Worm (Caenorhabditis elegans): ENCODE results near the gene F10G2.4.

Gene F10G2.4

ce11 chrV:7349541-7349940 lies 22.5 kb downstream of the F10G2.4 start, which contains the start of gene nhr-149:
nhr-149 (minus strand) TSS chrV:7349641.
- TF ChIP-seq med-1 (GFP tag; optimal IDR thresholded peaks at IDR 0.05; ENCODE audit: insufficient read depth), result no peak
- TF ChIP-seq ztf-23 (GFP tag; IDR thresholded peaks at IDR 0.05), result no peak
- TF ChIP-seq ref-1 (GFP tag; conservative IDR thresholded peaks at IDR 0.05), result no peak
- no peak for TF ChIP-seq flt-1 (GFP tag; IDR thresholded peaks at IDR 0.05)

ce11 chrV:7352186-7353053 lies 25.4 kb downstream of the F10G2.4 start, which contains the start of the genes srh-231 and srh-275:
srh-231 (minus strand) TSS chrV:7352236.
srh-275 (plus strand) TSS chrV:7353003.
- TF ChIP-seq flt-1 (GFP tag; IDR thresholded peaks at IDR 0.05), result no peak
- no peak for TF ChIP-seq ztf-23 (GFP tag; IDR thresholded peaks at IDR 0.05)

DNA sequence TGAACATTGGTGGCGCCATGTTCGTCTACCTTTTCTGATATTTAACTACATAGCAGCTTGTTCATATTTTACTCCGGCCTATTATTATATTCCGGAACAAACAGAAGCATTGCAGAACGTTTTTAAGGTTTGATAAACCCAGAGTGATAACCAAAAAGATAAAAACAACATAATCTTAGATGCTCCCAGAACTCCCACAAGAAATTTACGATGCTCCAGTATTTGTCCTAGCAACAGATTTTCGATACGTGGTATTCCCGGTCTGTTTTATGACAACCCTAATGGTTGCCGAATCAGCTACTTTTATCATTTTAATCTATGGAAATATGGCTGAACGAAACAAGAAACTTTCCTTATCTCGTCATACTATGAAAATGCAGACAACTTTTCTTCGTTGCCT lies 26.6 kb downstream of the F10G2.4 start:
- TF ChIP-seq ztf-29 (GFP tag; IDR thresholded peaks at IDR 0.05) (no peak), T22C8.4 (GFP tag; IDR thresholded peaks at IDR 0.05) (no peak), tab-1 (GFP tag; IDR thresholded peaks at IDR 0.05) (no peak), ztf-23 (GFP tag; IDR thresholded peaks at IDR 0.05) (no peak), klf-2 (GFP tag; conservative IDR thresholded peaks at IDR 0.05) (no peak), flt-1 (GFP tag; IDR thresholded peaks at IDR 0.05) (no peak), cog-1 (tag; optimal IDR thresholded peaks at IDR 0.05) (no peak), med-1 (GFP tag; optimal IDR thresholded peaks at IDR 0.05; ENCODE audit: insufficient read depth) (no peak), ref-1 (GFP tag; conservative IDR thresholded peaks at IDR 0.05) (no peak)

DNA sequence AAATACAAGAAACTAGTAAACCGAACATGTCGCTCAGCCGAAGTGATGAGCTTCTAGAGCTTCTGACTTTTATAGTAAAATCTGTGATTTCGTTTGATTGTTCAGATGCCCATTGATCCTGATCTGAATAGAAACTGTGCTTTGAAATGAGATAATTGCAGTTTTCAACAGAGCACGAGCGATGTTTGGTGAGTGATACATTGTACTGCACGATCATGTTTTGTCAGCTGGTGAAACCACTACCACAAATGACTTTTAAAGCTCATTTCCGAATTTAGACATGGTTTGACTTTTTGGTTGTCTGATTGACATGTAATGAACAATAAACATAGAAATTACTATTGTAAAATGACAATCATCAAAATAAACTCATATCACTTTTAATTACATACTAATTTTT lies 28.4 kb downstream of the F10G2.4 start, which contains the start of gene tag-293:
Gene tag-293 (minus strand): TSS at position 101 of the 400 bp plus-strand sequence.
- TF ChIP-seq klf-2 (GFP tag; conservative IDR thresholded peaks at IDR 0.05), result no peak
- TF ChIP-seq tab-1 (GFP tag; IDR thresholded peaks at IDR 0.05), result no peak
- TF ChIP-seq ztf-23 (GFP tag; IDR thresholded peaks at IDR 0.05), result no peak
- no peak for TF ChIP-seq ztf-29 (GFP tag; IDR thresholded peaks at IDR 0.05)
- TF ChIP-seq cog-1 (tag; optimal IDR thresholded peaks at IDR 0.05), result no peak
- TF ChIP-seq ref-1 (GFP tag; conservative IDR thresholded peaks at IDR 0.05), result no peak
- no peak for TF ChIP-seq T22C8.4 (GFP tag; IDR thresholded peaks at IDR 0.05)
- TF ChIP-seq med-1 (GFP tag; optimal IDR thresholded peaks at IDR 0.05; ENCODE audit: insufficient read depth), result no peak
- no peak for TF ChIP-seq flt-1 (GFP tag; IDR thresholded peaks at IDR 0.05)

- TF ChIP-seq ref-1 (GFP tag; conservative IDR thresholded peaks at IDR 0.05), result no peak
- no peak for TF ChIP-seq tab-1 (GFP tag; IDR thresholded peaks at IDR 0.05)
- TF ChIP-seq med-1 (GFP tag; optimal IDR thresholded peaks at IDR 0.05; ENCODE audit: insufficient read depth), result no peak
- no peak for TF ChIP-seq ztf-29 (GFP tag; IDR thresholded peaks at IDR 0.05)
- TF ChIP-seq klf-2 (GFP tag; conservative IDR thresholded peaks at IDR 0.05), result no peak
- no peak for TF ChIP-seq flt-1 (GFP tag; IDR thresholded peaks at IDR 0.05)
- no peak for TF ChIP-seq ztf-23 (GFP tag; IDR thresholded peaks at IDR 0.05)
- TF ChIP-seq cog-1 (tag; optimal IDR thresholded peaks at IDR 0.05), result no peak
- no peak for TF ChIP-seq T22C8.4 (GFP tag; IDR thresholded peaks at IDR 0.05)
These were observed 29.7 kb downstream of the F10G2.4 start, which contains the start of gene C03G6.21 for ce11 chrV:7356684-7357083. C03G6.21 (minus strand) TSS chrV:7356784.

DNA sequence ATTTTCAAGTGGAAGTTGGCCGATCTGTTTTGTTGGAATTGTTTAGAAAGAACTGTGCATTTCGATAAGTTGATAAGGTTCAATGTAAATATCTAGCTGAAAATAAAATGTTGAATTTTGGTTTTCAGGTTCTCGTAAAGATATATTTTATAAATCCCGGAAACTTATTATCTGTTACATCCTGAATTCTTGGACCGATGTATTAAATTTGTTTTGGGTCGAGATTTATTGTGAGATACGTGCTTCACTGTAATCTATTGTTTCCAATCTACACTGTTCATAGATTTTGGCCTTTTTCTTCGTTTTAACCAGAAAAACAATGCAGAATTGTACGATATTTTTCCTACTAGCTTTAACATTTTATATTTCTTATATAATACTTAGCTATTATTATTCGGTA lies 30.1 kb downstream of the F10G2.4 start, which contains the start of gene C03G6.6:
Gene C03G6.6 (plus strand): TSS at position 301 of the 400 bp plus-strand sequence.
- TF ChIP-seq klf-2 (GFP tag; conservative IDR thresholded peaks at IDR 0.05) (no peak), tab-1 (GFP tag; IDR thresholded peaks at IDR 0.05) (no peak)

- TF ChIP-seq klf-2 (GFP tag; conservative IDR thresholded peaks at IDR 0.05) (no peak), flt-1 (GFP tag; IDR thresholded peaks at IDR 0.05) (no peak), tab-1 (GFP tag; IDR thresholded peaks at IDR 0.05) (no peak), med-1 (GFP tag; optimal IDR thresholded peaks at IDR 0.05; ENCODE audit: insufficient read depth) (no peak), T22C8.4 (GFP tag; IDR thresholded peaks at IDR 0.05) (no peak), ztf-23 (GFP tag; IDR thresholded peaks at IDR 0.05) (no peak), ztf-29 (GFP tag; IDR thresholded peaks at IDR 0.05) (no peak), ref-1 (GFP tag; conservative IDR thresholded peaks at IDR 0.05) (no peak), cog-1 (tag; optimal IDR thresholded peaks at IDR 0.05) (no peak)
These were observed 34.6 kb downstream of the F10G2.4 start, which contains the start of gene cyp-35A1 for ce11 chrV:7361673-7362072. cyp-35A1 (minus strand) TSS chrV:7361773.

ce11 chrV:7364059-7364458 lies 37.0 kb downstream of the F10G2.4 start, which contains the start of gene cyp-35A2:
cyp-35A2 (minus strand) TSS chrV:7364182.
- no peak for TF ChIP-seq ztf-23 (GFP tag; IDR thresholded peaks at IDR 0.05)
- no peak for TF ChIP-seq flt-1 (GFP tag; IDR thresholded peaks at IDR 0.05)
- no peak for TF ChIP-seq klf-2 (GFP tag; conservative IDR thresholded peaks at IDR 0.05)
- no peak for TF ChIP-seq ref-1 (GFP tag; conservative IDR thresholded peaks at IDR 0.05)
- TF ChIP-seq cog-1 (tag; optimal IDR thresholded peaks at IDR 0.05), result no peak

ce11 chrV:7364951-7365350 lies 37.9 kb downstream of the F10G2.4 start, which contains the start of gene exc-13:
exc-13 (plus strand) TSS chrV:7365251.
- TF ChIP-seq ref-1 (GFP tag; conservative IDR thresholded peaks at IDR 0.05) (no peak), flt-1 (GFP tag; IDR thresholded peaks at IDR 0.05) (no peak), T22C8.4 (GFP tag; IDR thresholded peaks at IDR 0.05) (no peak), ztf-29 (GFP tag; IDR thresholded peaks at IDR 0.05) (no peak), tab-1 (GFP tag; IDR thresholded peaks at IDR 0.05) (no peak), klf-2 (GFP tag; conservative IDR thresholded peaks at IDR 0.05) (no peak), ztf-23 (GFP tag; IDR thresholded peaks at IDR 0.05) (no peak), cog-1 (tag; optimal IDR thresholded peaks at IDR 0.05) (no peak), med-1 (GFP tag; optimal IDR thresholded peaks at IDR 0.05; ENCODE audit: insufficient read depth) (no peak)

DNA sequence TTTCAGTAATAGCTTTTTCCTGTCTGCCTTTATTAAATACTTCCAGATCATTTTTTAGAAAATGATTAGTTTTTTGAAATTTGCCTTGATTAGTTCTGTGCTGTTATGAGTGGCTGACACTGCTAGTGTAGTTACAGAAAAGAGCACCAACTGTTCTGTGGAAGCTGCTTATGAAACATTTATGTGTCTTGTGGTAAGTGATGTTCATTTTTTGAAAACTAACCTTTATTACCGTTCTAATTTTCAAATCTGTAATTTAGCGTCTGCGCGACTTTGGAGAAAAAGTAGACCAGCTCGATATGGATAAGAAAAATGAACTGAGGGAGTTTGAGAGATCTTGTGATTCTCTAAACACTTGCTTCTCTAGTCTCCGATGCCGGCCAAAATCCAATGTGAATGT lies 42.5 kb downstream of the F10G2.4 start, which contains the start of gene srj-14:
Gene srj-14 (plus strand): TSS at position 131 of the 400 bp plus-strand sequence.
- TF ChIP-seq ztf-23 (GFP tag; IDR thresholded peaks at IDR 0.05) (no peak), klf-2 (GFP tag; conservative IDR thresholded peaks at IDR 0.05) (no peak), ref-1 (GFP tag; conservative IDR thresholded peaks at IDR 0.05) (no peak), tab-1 (GFP tag; IDR thresholded peaks at IDR 0.05) (no peak), T22C8.4 (GFP tag; IDR thresholded peaks at IDR 0.05) (no peak), cog-1 (tag; optimal IDR thresholded peaks at IDR 0.05) (no peak), med-1 (GFP tag; optimal IDR thresholded peaks at IDR 0.05; ENCODE audit: insufficient read depth) (no peak), ztf-29 (GFP tag; IDR thresholded peaks at IDR 0.05) (no peak), flt-1 (GFP tag; IDR thresholded peaks at IDR 0.05) (no peak)

All from whole organism, midembryonic.